Fruit fly (Drosophila melanogaster): ENCODE results near the gene CCT3.

DNA sequence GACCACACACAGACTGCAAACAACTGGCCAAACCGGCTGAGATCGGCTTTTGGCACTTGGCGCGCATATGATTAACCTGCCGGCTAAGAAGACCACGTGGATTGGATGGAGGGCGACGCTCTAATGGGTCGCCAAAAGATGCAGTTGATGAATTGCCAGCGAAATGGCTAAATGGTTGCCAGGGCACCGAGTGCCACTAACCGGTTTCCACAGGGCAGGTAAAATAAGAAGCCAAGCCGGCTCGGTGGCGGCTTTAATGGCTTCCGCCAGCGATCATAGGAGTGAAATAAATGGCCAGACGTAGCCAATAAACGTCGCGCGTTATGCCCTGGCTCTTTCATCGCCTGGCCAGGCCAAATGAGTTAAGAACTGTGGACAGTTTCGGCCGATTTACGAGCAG lies 30.5 kb downstream of the CCT3 start:
- TF ChIP-seq CG8478 (optimal IDR thresholded peaks at IDR 0.05) (no peak), CTCF (optimal IDR thresholded peaks at IDR 0.05) (no peak)

Data from S2 (cell line).